Fruit fly (Drosophila melanogaster) whole organism, embryonic: ENCODE measurements around the gene Nost.

ENCODE experiments used
- B-H2 ChIP-seq: fragments of 200-800 bp; sonication (Bioruptor generic); optimal IDR thresholded peaks from 2 replicates; lab custom pipeline; 2018; ENCODE audit warnings: missing biosample characterization, mild to moderate bottlenecking, missing genetic modification characterization
- C15 ChIP-seq: fragments of 200-800 bp; sonication (Bioruptor generic); IDR thresholded peaks from 3 replicates; pipeline ENCODE4 v1.3.6; 2022; ENCODE audit warnings: missing biosample characterization, missing genetic modification characterization
- CG10565 ChIP-seq: fragments of 200-800 bp; sonication (Bioruptor generic); optimal IDR thresholded peaks from 3 replicates; lab custom pipeline; 2016; ENCODE audit warnings: missing biosample characterization, mild to moderate bottlenecking, missing genetic modification characterization
- CG11456 ChIP-seq: fragments of 200-800 bp; sonication (Bioruptor generic); IDR thresholded peaks from 3 replicates; pipeline ENCODE4 v1.3.6; 2022; ENCODE audit warnings: missing biosample characterization, missing genetic modification characterization
- CG12659 ChIP-seq: fragments of 200-800 bp; sonication (Bioruptor generic); optimal IDR thresholded peaks from 3 replicates; lab custom pipeline; 2017; ENCODE audit warnings: mild to moderate bottlenecking, missing biosample characterization, missing genetic modification reagents, missing genetic modification characterization
- CG15696 ChIP-seq: fragments of 200-800 bp; sonication (Bioruptor generic); optimal IDR thresholded peaks from 2 replicates; lab custom pipeline; 2019; ENCODE audit warnings: missing biosample characterization, mild to moderate bottlenecking, missing genetic modification characterization, moderate library complexity
- CG1602 ChIP-seq: fragments of 200-800 bp; sonication (Bioruptor generic); optimal IDR thresholded peaks from 3 replicates; lab custom pipeline; 2016; ENCODE audit warnings: missing biosample characterization, missing genetic modification characterization
- CG17912 ChIP-seq: fragments of 200-800 bp; sonication (Bioruptor generic); optimal IDR thresholded peaks from 2 replicates; lab custom pipeline; 2018; ENCODE audit warnings: missing biosample characterization, mild to moderate bottlenecking, missing genetic modification characterization
- CG4820 ChIP-seq: fragments of 200-800 bp; sonication (Bioruptor generic); optimal IDR thresholded peaks from 3 replicates; lab custom pipeline; 2016; ENCODE audit warnings: missing biosample characterization, missing genetic modification characterization
- CG5180 ChIP-seq: fragments of 200-800 bp; sonication (Bioruptor generic); optimal IDR thresholded peaks from 3 replicates; lab custom pipeline; 2017; ENCODE audit warnings: missing biosample characterization, missing genetic modification characterization, mild to moderate bottlenecking, moderate library complexity, missing genetic modification reagents
- CG6272 ChIP-seq: fragments of 200-800 bp; sonication (Bioruptor generic); IDR thresholded peaks from 2 replicates; pipeline ENCODE4 v1.3.6; 2022; ENCODE audit warnings: missing biosample characterization, missing genetic modification characterization
- CG6791 ChIP-seq: fragments of 200-800 bp; sonication (Bioruptor generic); IDR thresholded peaks from 3 replicates; pipeline ENCODE4 v1.3.6; 2022; ENCODE audit warnings: missing biosample characterization, missing genetic modification characterization; ENCODE audit not compliant: partially characterized antibody
- CG7839 ChIP-seq: fragments of 200-800 bp; sonication (Bioruptor generic); optimal IDR thresholded peaks from 3 replicates; lab custom pipeline; 2018; ENCODE audit warnings: missing biosample characterization, mild to moderate bottlenecking, missing genetic modification characterization, moderate library complexity
- CG8388 ChIP-seq: fragments of 200-800 bp; sonication (Bioruptor generic); optimal IDR thresholded peaks from 2 replicates; lab custom pipeline; 2019; ENCODE audit warnings: missing biosample characterization, mild to moderate bottlenecking, missing genetic modification characterization, moderate library complexity
- CHES-1-like ChIP-seq: fragments of 200-800 bp; sonication (Bioruptor generic); optimal IDR thresholded peaks from 2 replicates; lab custom pipeline; 2016; ENCODE audit warnings: missing biosample characterization, missing genetic modification characterization
- Dek ChIP-seq: fragments of 200-800 bp; sonication (Bioruptor generic); optimal IDR thresholded peaks from 3 replicates; lab custom pipeline; 2019; ENCODE audit warnings: missing biosample characterization, mild to moderate bottlenecking, missing genetic modification characterization, moderate library complexity
- Dip3 ChIP-seq: fragments of 200-800 bp; sonication (Bioruptor generic); optimal IDR thresholded peaks from 3 replicates; lab custom pipeline; 2016; ENCODE audit warnings: missing biosample characterization, missing genetic modification characterization
- Drgx ChIP-seq: fragments of 200-800 bp; sonication (Bioruptor generic); IDR thresholded peaks from 2 replicates; pipeline ENCODE4 v1.3.6; 2022; ENCODE audit warnings: missing biosample characterization, missing genetic modification characterization
- E2f2 ChIP-seq: fragments of 200-800 bp; sonication (Bioruptor generic); IDR thresholded peaks from 2 replicates; pipeline ENCODE4 v1.3.6; 2022; ENCODE audit warnings: missing biosample characterization, missing genetic modification characterization
- Elba2 ChIP-seq: fragments of 200-800 bp; sonication (Bioruptor generic); optimal IDR thresholded peaks from 3 replicates; lab custom pipeline; 2016; ENCODE audit warnings: missing biosample characterization, missing genetic modification characterization
- Ets65A ChIP-seq: fragments of 200-800 bp; sonication (Bioruptor generic); peaks from one replicate; lab custom pipeline; 2016; ENCODE audit warnings: missing biosample characterization, missing genetic modification characterization
- Hr3 ChIP-seq: fragments of 200-800 bp; sonication (Bioruptor generic); optimal IDR thresholded peaks from 3 replicates; lab custom pipeline; 2016; ENCODE audit warnings: missing biosample characterization, missing genetic modification characterization
- Hr78 ChIP-seq, 2 experiments: fragments of 200-800 bp in 1 of 2; fragments of >200 bp in 1 of 2; sonication (Bioruptor generic) in 1 of 2; optimal IDR thresholded peaks; 2 replicates each; lab custom pipeline; 2017 to 2019; ENCODE audit warnings: missing biosample characterization in 2 of 2, missing genetic modification characterization in 2 of 2, mild to moderate bottlenecking in 1 of 2, moderate library complexity in 1 of 2
- Lhr ChIP-seq: fragments of 200-800 bp; sonication (Bioruptor generic); optimal IDR thresholded peaks from 3 replicates; lab custom pipeline; 2017; ENCODE audit warnings: mild to moderate bottlenecking, missing biosample characterization, missing genetic modification reagents, missing genetic modification characterization
- Lim3 ChIP-seq: fragments of 200-800 bp; sonication (Bioruptor generic); IDR thresholded peaks from 2 replicates; pipeline ENCODE4 v1.3.6; 2022; ENCODE audit warnings: missing biosample characterization, missing genetic modification characterization
- NFAT ChIP-seq: fragments of 200-800 bp; sonication (Bioruptor generic); IDR thresholded peaks from 2 replicates; pipeline ENCODE4 v1.3.6; 2022; ENCODE audit warnings: missing biosample characterization, missing genetic modification characterization
- Nf-YA ChIP-seq: fragments of 200-800 bp; sonication (Bioruptor generic); IDR thresholded peaks from 2 replicates; pipeline ENCODE4 v1.3.6; 2022; ENCODE audit warnings: missing biosample characterization, missing genetic modification characterization
- NfI ChIP-seq: fragments of 200-800 bp; sonication (Bioruptor generic); optimal IDR thresholded peaks from 3 replicates; lab custom pipeline; 2018; ENCODE audit warnings: missing biosample characterization, mild to moderate bottlenecking, missing genetic modification characterization, moderate library complexity
- Rfx ChIP-seq: fragments of 200-800 bp; sonication (Bioruptor generic); IDR thresholded peaks from 2 replicates; pipeline ENCODE4 v1.3.6; 2022; ENCODE audit warnings: missing biosample characterization, missing genetic modification characterization
- Xrp1 ChIP-seq: fragments of 200-800 bp; sonication (Bioruptor generic); IDR thresholded peaks from 2 replicates; pipeline ENCODE4 v1.3.6; 2022; ENCODE audit warnings: missing biosample characterization, missing genetic modification characterization
- abd-A ChIP-seq: fragments of 200-800 bp; sonication (Bioruptor generic); optimal IDR thresholded peaks from 3 replicates; lab custom pipeline; 2019; ENCODE audit warnings: missing biosample characterization, mild to moderate bottlenecking, missing genetic modification characterization, moderate library complexity
- bab2 ChIP-seq: fragments of 200-800 bp; sonication (Bioruptor generic); optimal IDR thresholded peaks from 2 replicates; lab custom pipeline; 2016; ENCODE audit warnings: missing biosample characterization, missing genetic modification characterization
- bbx ChIP-seq: fragments of 200-800 bp; sonication (Bioruptor generic); IDR thresholded peaks from 2 replicates; pipeline ENCODE4 v1.3.6; 2022; ENCODE audit warnings: missing biosample characterization, missing genetic modification characterization; ENCODE audit not compliant: partially characterized antibody
- cad ChIP-seq: fragments of >200 bp; optimal IDR thresholded peaks from 2 replicates; lab custom pipeline; 2017; ENCODE audit warnings: missing biosample characterization, missing genetic modification characterization
- cato ChIP-seq: fragments of 200-800 bp; sonication (Bioruptor generic); optimal IDR thresholded peaks from 2 replicates; lab custom pipeline; 2016; ENCODE audit warnings: missing biosample characterization, missing genetic modification characterization, borderline replicate concordance
- chif ChIP-seq, 2 experiments: fragments of 200-800 bp; sonication (Bioruptor generic); optimal IDR thresholded peaks; 3 replicates each; lab custom pipeline; 2016; ENCODE audit warnings: missing biosample characterization in 2 of 2, missing genetic modification characterization in 2 of 2
- eyg ChIP-seq: fragments of 200-800 bp; sonication (Bioruptor generic); optimal IDR thresholded peaks from 3 replicates; lab custom pipeline; 2016; ENCODE audit warnings: missing biosample characterization, missing genetic modification characterization
- gfzf ChIP-seq: fragments of 200-800 bp; sonication (Bioruptor generic); optimal IDR thresholded peaks from 2 replicates; lab custom pipeline; 2016; ENCODE audit warnings: missing biosample characterization, mild to moderate bottlenecking, missing genetic modification characterization, moderate library complexity
- hkb ChIP-seq, 2 experiments: fragments of 200-800 bp in 1 of 2; fragments of >200 bp in 1 of 2; sonication (Bioruptor generic) in 1 of 2; IDR thresholded peaks in 1 of 2; optimal IDR thresholded peaks in 1 of 2; 2 replicates each; pipeline versions ENCODE4 v1.3.6 to Lab custom; 2017 to 2022; ENCODE audit warnings: missing biosample characterization in 1 of 2, missing genetic modification characterization in 1 of 2
- insv ChIP-seq, 2 experiments: fragments of 200-800 bp; sonication (Bioruptor generic); optimal IDR thresholded peaks; 3 replicates each; lab custom pipeline; 2016 to 2018; ENCODE audit warnings: missing biosample characterization in 2 of 2, missing genetic modification characterization in 2 of 2
- pita ChIP-seq: fragments of 200-800 bp; sonication (Bioruptor generic); optimal IDR thresholded peaks from 2 replicates; lab custom pipeline; 2017; ENCODE audit warnings: missing biosample characterization, mild to moderate bottlenecking, missing genetic modification characterization
- row ChIP-seq: fragments of 200-800 bp; sonication (Bioruptor generic); IDR thresholded peaks from 3 replicates; pipeline ENCODE4 v1.3.6; 2022; ENCODE audit warnings: missing biosample characterization, missing genetic modification characterization
- sens ChIP-seq: fragments of 200-800 bp; sonication (Bioruptor generic); peaks from one replicate; lab custom pipeline; 2016; ENCODE audit warnings: missing biosample characterization, missing genetic modification characterization
- seq ChIP-seq: fragments of 200-800 bp; sonication (Bioruptor generic); IDR thresholded peaks from 2 replicates; pipeline ENCODE4 v1.3.6; 2022; ENCODE audit warnings: missing biosample characterization, missing genetic modification characterization
- sima ChIP-seq: fragments of 200-800 bp; sonication (Bioruptor generic); optimal IDR thresholded peaks from 2 replicates; lab custom pipeline; 2016; ENCODE audit warnings: missing biosample characterization, missing genetic modification characterization
- sisA ChIP-seq: fragments of 200-800 bp; sonication (Bioruptor generic); IDR thresholded peaks from 2 replicates; pipeline ENCODE4 v1.3.6; 2022; ENCODE audit warnings: missing biosample characterization, missing genetic modification characterization
- slbo ChIP-seq: fragments of 200-800 bp; sonication (Bioruptor generic); IDR thresholded peaks from 2 replicates; pipeline ENCODE4 v1.3.6; 2022; ENCODE audit warnings: missing biosample characterization, missing genetic modification characterization
- sqz ChIP-seq: fragments of 200-800 bp; sonication (Bioruptor generic); optimal IDR thresholded peaks from 3 replicates; lab custom pipeline; 2018; ENCODE audit warnings: missing biosample characterization, mild to moderate bottlenecking, missing genetic modification characterization
- ssp ChIP-seq: fragments of 200-800 bp; sonication (Bioruptor generic); IDR thresholded peaks from 2 replicates; pipeline ENCODE4 v1.3.6; 2022; ENCODE audit warnings: missing biosample characterization, missing genetic modification characterization
- vvl ChIP-seq: fragments of 200-800 bp; sonication (Bioruptor generic); IDR thresholded peaks from 2 replicates; pipeline ENCODE4 v1.3.6; 2022; ENCODE audit warnings: missing biosample characterization, missing genetic modification characterization

Gene Nost

dm6 chrX:9047725-9048384, 17.9 kb downstream of the Nost start (continued):
- TF ChIP-seq Ets65A (peak; percentile 92), sima (GFP tag; lab: Kevin White, UChicago) (no peak), C15 (no peak), Hr78 (GFP tag; optimal IDR thresholded peaks at IDR 0.05; lab: Kevin White, UChicago) (peak in 1 of 2 experiments; percentile 98), cato (GFP tag; lab: Kevin White, UChicago) (no peak), bab2 (GFP tag; lab: Kevin White, UChicago) (peak; percentile 1), Rfx (GFP tag; lab: Robert Waterston, UW) (no peak), CG17912 (GFP tag; lab: Kevin White, UChicago) (no peak), ssp (GFP tag; lab: Robert Waterston, UW) (0 out of 2 replicates have a peak, but pooled peaks have one; percentile 22), CG11456 (GFP tag; lab: Robert Waterston, UW) (no peak), chif (GFP tag; optimal IDR thresholded peaks at IDR 0.05; lab: Kevin White, UChicago) (peak in 1 of 2 experiments; percentile 37), B-H2 (GFP tag; lab: Kevin White, UChicago) (no peak), CHES-1-like (GFP tag; lab: Kevin White, UChicago) (peak; percentile 1), sqz (GFP tag; lab: Kevin White, UChicago) (peak; percentile 63), CG15696 (tag; lab: Kevin White, UChicago) (peak; percentile 81), CG10565 (GFP tag; lab: Kevin White, UChicago) (no peak), Nf-YA (GFP tag; lab: Robert Waterston, UW) (no peak), seq (GFP tag; lab: Robert Waterston, UW) (no peak), Hr3 (peak; percentile 55), sisA (GFP tag; lab: Robert Waterston, UW) (peak; percentile 40; the same call in 1 of the 2 replicates), row (GFP tag; lab: Robert Waterston, UW) (peak; percentile 78), CG6791 (no peak), eyg (GFP tag; lab: Kevin White, UChicago) (no peak), insv (GFP tag; optimal IDR thresholded peaks at IDR 0.05; lab: Kevin White, UChicago) (no peak), pita (no peak), CG12659 (peak; percentile 52), CG5180 (GFP tag; lab: Kevin White, UChicago) (peak; percentile 14), E2f2 (GFP tag; lab: Robert Waterston, UW) (no peak), sens (GFP tag; lab: Kevin White, UChicago) (peak; percentile 95), cad (GFP tag; lab: Kevin White, UChicago) (no peak), bbx (GFP tag; lab: Robert Waterston, UW) (no peak), Dip3 (GFP tag; lab: Kevin White, UChicago) (no peak), Xrp1 (GFP tag; lab: Robert Waterston, UW) (peak; percentile 84), CG4820 (GFP tag; lab: Kevin White, UChicago) (peak; percentile 31), hkb (optimal IDR thresholded peaks at IDR 0.05; lab: Kevin White, UChicago) (no peak), hkb (GFP tag; IDR thresholded peaks at IDR 0.05; lab: Robert Waterston, UW) (peak; percentile 77), vvl (GFP tag; lab: Robert Waterston, UW) (peak; percentile 69), slbo (GFP tag; lab: Robert Waterston, UW) (no peak), CG1602 (GFP tag; lab: Kevin White, UChicago) (peak; percentile 67), Dek (tag; lab: Kevin White, UChicago) (peak; percentile 36), CG6272 (GFP tag; lab: Robert Waterston, UW) (no peak), CG8388 (GFP tag; lab: Kevin White, UChicago) (peak; percentile 80), Lim3 (no peak), Lhr (GFP tag; lab: Kevin White, UChicago) (peak; percentile 33), abd-A (tag; lab: Kevin White, UChicago) (no peak), NfI (GFP tag; lab: Kevin White, UChicago) (peak; percentile 10), CG7839 (tag; lab: Kevin White, UChicago) (peak; percentile 82), Elba2 (GFP tag; lab: Kevin White, UChicago) (no peak), NFAT (GFP tag; lab: Robert Waterston, UW) (no peak), Drgx (peak; percentile 78), gfzf (GFP tag; lab: Kevin White, UChicago) (no peak)
